Worm (Caenorhabditis elegans): ENCODE measurements around the gene dgn-2.

Gene dgn-2

DNA sequence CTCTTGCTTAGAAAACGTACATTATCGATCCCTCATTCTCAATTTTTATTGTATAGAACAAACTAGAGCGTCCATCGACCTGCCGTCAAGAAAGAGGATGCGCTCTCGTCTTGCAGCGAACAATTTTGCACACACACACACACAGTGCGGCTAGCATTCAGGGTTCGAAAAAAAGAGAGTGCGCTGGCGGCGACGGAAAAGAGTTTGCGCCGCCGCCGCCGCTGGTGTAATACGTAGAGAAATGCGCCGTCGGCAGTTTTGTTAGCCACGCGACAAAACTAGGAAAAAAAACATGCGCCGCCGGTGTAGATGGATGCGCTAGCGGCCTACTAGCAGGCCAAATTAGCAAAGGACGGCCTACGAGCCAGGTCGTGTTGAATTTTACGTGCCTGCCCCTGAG, 16.2 kb upstream of the dgn-2 start:
- TF ChIP-seq let-607 (tag; optimal IDR thresholded peaks at IDR 0.05) (no peak), zfh-2 (GFP tag; conservative IDR thresholded peaks at IDR 0.05) (peak; percentile 78)

DNA sequence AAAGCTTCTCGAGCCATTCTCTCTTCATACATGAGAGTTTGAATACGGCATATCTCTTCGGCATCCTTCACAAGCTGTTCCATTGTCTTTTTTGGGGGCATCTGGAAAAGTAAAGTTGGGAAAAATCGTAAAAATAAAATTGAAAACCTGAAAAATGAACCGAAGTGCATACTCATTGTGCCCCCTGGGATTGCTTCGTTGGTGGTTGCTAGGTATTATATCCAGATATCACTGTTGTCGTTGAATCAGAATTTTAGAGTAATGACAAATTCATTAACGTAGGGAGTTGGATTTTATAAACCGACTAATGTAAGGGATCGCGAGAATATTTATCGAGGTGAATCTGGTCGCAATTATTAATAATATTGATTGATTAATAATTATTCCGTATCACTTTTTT, 14.2 kb upstream of the dgn-2 start, which contains the start of gene F56C3.10:
Gene F56C3.10 (minus strand): TSS at position 101 of the 400 bp plus-strand sequence.
- TF ChIP-seq ztf-25 (GFP tag; IDR thresholded peaks at IDR 0.05) = no peak
- no peak for TF ChIP-seq xnd-1 (tag; optimal IDR thresholded peaks at IDR 0.05)

DNA sequence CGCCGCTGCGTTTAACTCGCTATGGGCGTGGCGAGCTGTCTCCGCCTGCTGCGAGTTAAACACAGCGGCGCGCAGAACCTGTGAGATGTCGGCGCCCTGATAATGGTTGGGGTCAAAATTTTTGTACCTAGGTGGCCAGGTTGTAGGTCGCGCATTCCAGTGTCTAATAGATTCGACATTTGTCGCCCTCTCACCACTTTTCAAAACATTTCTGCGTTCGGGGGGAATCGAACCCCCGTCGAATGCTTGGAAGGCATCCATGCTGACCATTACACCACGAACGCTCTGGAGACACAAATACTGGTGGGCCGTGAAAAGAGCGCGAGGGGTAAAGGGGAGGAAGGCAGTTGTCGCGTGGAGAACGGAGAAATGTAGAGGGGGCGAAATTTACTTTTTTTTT, 12.1 kb upstream of the dgn-2 start:
- TF ChIP-seq mcd-1 (GFP tag; IDR thresholded peaks at IDR 0.05) (peak; percentile 74), ceh-100 (GFP tag; IDR thresholded peaks at IDR 0.05) (peak; percentile 46; the same call in 1 of the 2 replicates), die-1 (tag; optimal IDR thresholded peaks at IDR 0.05) (peak; percentile 81), nfya-2 (GFP tag; IDR thresholded peaks at IDR 0.05) (no peak), K12H6.12 (tag; optimal IDR thresholded peaks at IDR 0.05) (peak; percentile 46), him-1 (tag; optimal IDR thresholded peaks at IDR 0.05) (peak; percentile 68), F39B2.1 (GFP tag; IDR thresholded peaks at IDR 0.05) (no peak), mxl-1 (tag; optimal IDR thresholded peaks at IDR 0.05) (peak; percentile 67), let-607 (tag; optimal IDR thresholded peaks at IDR 0.05) (peak; percentile 46 to 63), akir-1 (GFP tag; optimal IDR thresholded peaks at IDR 0.05) (peak; percentile 29), lin-40 (tag; optimal IDR thresholded peaks at IDR 0.05) (peak; percentile 81), F55B11.4 (tag; optimal IDR thresholded peaks at IDR 0.05; ENCODE audit: borderline replicate concordance, insufficient read depth) (no peak), rcor-1 (GFP tag; IDR thresholded peaks at IDR 0.05) (peak; percentile 64), sdz-38 (tag; optimal IDR thresholded peaks at IDR 0.05) (no peak), Y95B8A.8 (GFP tag; IDR thresholded peaks at IDR 0.05) (peak; percentile 52; the same call in 1 of the 2 replicates), snpc-1.3 (tag; optimal IDR thresholded peaks at IDR 0.05; ENCODE audit: insufficient read depth) (peak; percentile 31), F57C9.4 (tag; optimal IDR thresholded peaks at IDR 0.05) (no peak), T07F8.4 (tag; optimal IDR thresholded peaks at IDR 0.05) (peak; percentile 47), hmg-20 (GFP tag; IDR thresholded peaks at IDR 0.05) (0 out of 2 replicates have a peak, but pooled peaks have one; percentile 65), aptf-2 (GFP tag; conservative IDR thresholded peaks at IDR 0.05) (no peak), rpc-1 (optimal IDR thresholded peaks at IDR 0.05) (peak; percentile 74), rpc-1 (tag; optimal IDR thresholded peaks at IDR 0.05) (peak; percentile 85), nhr-90 (tag; optimal IDR thresholded peaks at IDR 0.05) (peak; percentile 88), F33H1.4 (GFP tag; IDR thresholded peaks at IDR 0.05) (no peak), ZK185.1 (tag; optimal IDR thresholded peaks at IDR 0.05; ENCODE audit: poor library complexity, severe bottlenecking) (peak; percentile 77), ets-4 (GFP tag; optimal IDR thresholded peaks at IDR 0.05) (peak; percentile 85), efl-1 (GFP tag; optimal IDR thresholded peaks at IDR 0.05) (no peak), dpff-1 (tag; optimal IDR thresholded peaks at IDR 0.05) (no peak), nhr-80 (tag; optimal IDR thresholded peaks at IDR 0.05) (peak; percentile 43), chd-7 (tag; optimal IDR thresholded peaks at IDR 0.05) (peak; percentile 83), ekl-4 (GFP tag; IDR thresholded peaks at IDR 0.05) (peak; percentile 66), ccch-3 (GFP tag; optimal IDR thresholded peaks at IDR 0.05) (no peak), B0035.1 (tag; optimal IDR thresholded peaks at IDR 0.05) (peak; percentile 79), ceh-58 (GFP tag; IDR thresholded peaks at IDR 0.05) (no peak), lsy-27 (tag; optimal IDR thresholded peaks at IDR 0.05; ENCODE audit: borderline replicate concordance, insufficient read depth) (no peak), ceh-40 (GFP tag; IDR thresholded peaks at IDR 0.05) (0 out of 2 replicates have a peak, but pooled peaks have one; percentile 51), Y53G8AR.9 (GFP tag; conservative IDR thresholded peaks at IDR 0.05) (peak; percentile 78), zfh-2 (GFP tag; conservative IDR thresholded peaks at IDR 0.05) (peak; percentile 83), sptf-2 (GFP tag; optimal IDR thresholded peaks at IDR 0.05) (peak; percentile 71), egl-18 (GFP tag; IDR thresholded peaks at IDR 0.05) (peak; percentile 79; the same call in 1 of the 2 replicates), madf-6 (GFP tag; IDR thresholded peaks at IDR 0.05) (peak; percentile 51; the same call in 1 of the 2 replicates), fkh-3 (tag; optimal IDR thresholded peaks at IDR 0.05) (peak; percentile 50)
